Worm (Caenorhabditis elegans) whole organism, L3 larva: Measurements from ENCODE around the gene C27F2.6.
"Not testable (repeated sequence)": the region's sequence is repeated elsewhere in the genome, so short reads cannot be mapped to it uniquely, and the experiment has no call there.

Experiments
- R02D3.7 ChIP-seq: fragments of 150-350 bp; optimal IDR thresholded peaks from 2 replicates; lab custom pipeline; 2014; ENCODE audit warnings: missing biosample characterization, missing genetic modification characterization
- ZK546.5 ChIP-seq: sonication (generic microtip); optimal IDR thresholded peaks from 2 replicates; lab custom pipeline; 2017; ENCODE audit warnings: missing biosample characterization, missing genetic modification characterization
- aly-2 ChIP-seq: fragments of 150-350 bp; optimal IDR thresholded peaks from 2 replicates; lab custom pipeline; 2014; ENCODE audit warnings: missing biosample characterization, missing genetic modification characterization
- ama-1 ChIP-seq: fragments of 150-350 bp; optimal IDR thresholded peaks from 2 replicates; lab custom pipeline; 2018
- ceh-16 ChIP-seq: sonication (generic microtip); optimal IDR thresholded peaks from 2 replicates; lab custom pipeline; 2017; ENCODE audit warnings: missing biosample characterization, missing genetic modification characterization
- ceh-28 ChIP-seq: fragments of 150-350 bp; optimal IDR thresholded peaks from 2 replicates; lab custom pipeline; 2014; ENCODE audit warnings: missing biosample characterization, missing genetic modification reagents, missing genetic modification characterization
- ceh-82 ChIP-seq: fragments of 150-350 bp; optimal IDR thresholded peaks from 2 replicates; lab custom pipeline; 2014; ENCODE audit warnings: missing biosample characterization, missing genetic modification characterization
- ceh-9 ChIP-seq: sonication (generic microtip); optimal IDR thresholded peaks from 2 replicates; lab custom pipeline; 2018; ENCODE audit warnings: missing biosample characterization, missing genetic modification characterization
- daf-12 ChIP-seq: fragments of 150-350 bp; optimal IDR thresholded peaks from 2 replicates; lab custom pipeline; 2014; ENCODE audit warnings: missing biosample characterization, missing genetic modification reagents, missing genetic modification characterization
- egl-27 ChIP-seq: sonication (generic microtip); optimal IDR thresholded peaks from 4 replicates; lab custom pipeline; 2017; ENCODE audit warnings: missing biosample characterization, missing genetic modification reagents, missing genetic modification characterization
- elt-1 ChIP-seq: fragments of 150-350 bp; optimal IDR thresholded peaks from 2 replicates; lab custom pipeline; 2014; ENCODE audit warnings: missing biosample characterization, missing genetic modification characterization
- elt-2 ChIP-seq: sonication (generic microtip); optimal IDR thresholded peaks from 2 replicates; lab custom pipeline; 2016; ENCODE audit warnings: missing genetic modification reagents, mild to moderate bottlenecking, missing genetic modification characterization, missing compliant biosample characterization
- elt-3 ChIP-seq, 3 experiments: fragments of 150-350 bp in 1 of 3; sonication (generic microtip) in 2 of 3; optimal IDR thresholded peaks; 2 replicates in 2 of 3; 4 replicates in 1 of 3; lab custom pipeline; 2014 to 2017; ENCODE audit warnings: missing biosample characterization in 3 of 3, missing genetic modification characterization in 3 of 3
- eor-1 ChIP-seq, 2 experiments: fragments of 150-350 bp; optimal IDR thresholded peaks; 2 replicates each; lab custom pipeline; 2014 to 2018; ENCODE audit warnings: missing biosample characterization in 2 of 2, missing genetic modification characterization in 2 of 2
- fkh-10 ChIP-seq: sonication (generic microtip); optimal IDR thresholded peaks from 2 replicates; lab custom pipeline; 2017; ENCODE audit warnings: missing biosample characterization, missing genetic modification reagents, missing genetic modification characterization
- fkh-2 ChIP-seq: fragments of 150-350 bp; optimal IDR thresholded peaks from 2 replicates; lab custom pipeline; 2014; ENCODE audit warnings: missing biosample characterization, missing genetic modification reagents, missing genetic modification characterization
- lin-15B ChIP-seq: fragments of 150-350 bp; optimal IDR thresholded peaks from 2 replicates; lab custom pipeline; 2014; ENCODE audit warnings: missing biosample characterization, missing genetic modification characterization
- lin-39 ChIP-seq: fragments of 150-350 bp; optimal IDR thresholded peaks from 2 replicates; lab custom pipeline; 2018; ENCODE audit warnings: missing biosample characterization, missing genetic modification reagents, missing genetic modification characterization
- lsy-12 ChIP-seq: sonication (generic microtip); optimal IDR thresholded peaks from 2 replicates; lab custom pipeline; 2016; ENCODE audit warnings: mild to moderate bottlenecking, missing genetic modification characterization, missing compliant biosample characterization
- mdl-1 ChIP-seq: fragments of 150-350 bp; optimal IDR thresholded peaks from 2 replicates; lab custom pipeline; 2014; ENCODE audit warnings: missing biosample characterization, missing genetic modification characterization
- nfya-1 ChIP-seq: sonication (generic microtip); optimal IDR thresholded peaks from 2 replicates; lab custom pipeline; 2017; ENCODE audit warnings: missing genetic modification characterization, mild to moderate bottlenecking, missing compliant biosample characterization, antibody characterized with exemption, moderate library complexity; ENCODE audit not compliant: insufficient read depth
- nhr-23 ChIP-seq: fragments of 150-350 bp; optimal IDR thresholded peaks from 2 replicates; lab custom pipeline; 2014; ENCODE audit warnings: missing biosample characterization, missing genetic modification reagents, missing genetic modification characterization
- nhr-25 ChIP-seq: sonication (generic microtip); optimal IDR thresholded peaks from 2 replicates; lab custom pipeline; 2017; ENCODE audit warnings: missing biosample characterization, missing genetic modification characterization
- nhr-28 ChIP-seq: fragments of 150-350 bp; optimal IDR thresholded peaks from 2 replicates; lab custom pipeline; 2014; ENCODE audit warnings: missing biosample characterization, missing genetic modification characterization
- nhr-43 ChIP-seq: sonication (generic microtip); optimal IDR thresholded peaks from 2 replicates; lab custom pipeline; 2016; ENCODE audit warnings: mild to moderate bottlenecking, missing genetic modification characterization, missing compliant biosample characterization; ENCODE audit not compliant: poor library complexity, severe bottlenecking
- nhr-76 ChIP-seq: fragments of 150-350 bp; sonication (generic microtip); optimal IDR thresholded peaks from 5 replicates; lab custom pipeline; 2014; ENCODE audit warnings: missing biosample characterization, missing genetic modification characterization
- pha-4 ChIP-seq: fragments of 150-350 bp; optimal IDR thresholded peaks from 2 replicates; lab custom pipeline; 2014; ENCODE audit warnings: missing biosample characterization, missing genetic modification reagents, missing genetic modification characterization
- sea-2 ChIP-seq: fragments of 150-350 bp; sonication (generic microtip); optimal IDR thresholded peaks from 4 replicates; lab custom pipeline; 2014; ENCODE audit warnings: missing biosample characterization, missing genetic modification reagents, missing genetic modification characterization
- skn-1 ChIP-seq: fragments of 150-350 bp; optimal IDR thresholded peaks from 2 replicates; lab custom pipeline; 2014; ENCODE audit warnings: missing biosample characterization, missing genetic modification characterization
- tbx-2 ChIP-seq: sonication (generic microtip); optimal IDR thresholded peaks from 2 replicates; lab custom pipeline; 2016; ENCODE audit warnings: mild to moderate bottlenecking, missing genetic modification characterization, missing compliant biosample characterization
- unc-39 ChIP-seq: sonication (generic microtip); optimal IDR thresholded peaks from 4 replicates; lab custom pipeline; 2017; ENCODE audit warnings: missing biosample characterization, missing genetic modification characterization
- unc-62 ChIP-seq: fragments of 150-350 bp; sonication (generic microtip); optimal IDR thresholded peaks from 4 replicates; lab custom pipeline; 2014; ENCODE audit warnings: missing biosample characterization, missing genetic modification reagents, missing genetic modification characterization
- zag-1 ChIP-seq: fragments of 150-350 bp; optimal IDR thresholded peaks from 2 replicates; lab custom pipeline; 2014; ENCODE audit warnings: missing biosample characterization, missing genetic modification characterization
- ztf-11 ChIP-seq: fragments of 150-350 bp; optimal IDR thresholded peaks from 2 replicates; lab custom pipeline; 2014; ENCODE audit warnings: missing biosample characterization, missing genetic modification characterization
- ztf-4 ChIP-seq: fragments of 150-350 bp; optimal IDR thresholded peaks from 2 replicates; lab custom pipeline; 2014; ENCODE audit warnings: missing biosample characterization, missing genetic modification characterization

The C27F2.6 gene

ce11 chrIII:4980367-4980766 is at the start of gene C27F2.6:
Gene C27F2.6, minus strand, starts transcription at chrIII:4980467.
- not testable (repeated sequence) for TF ChIP-seq ztf-4, ZK546.5, fkh-2 (tag; lab: Kevin White, UChicago)

ce11 chrIII:5027219-5027618 is 47.0 kb upstream of the C27F2.6 start:
- TF ChIP-seq elt-1 (tag; lab: Kevin White, UChicago) (no peak), lsy-12 (tag; lab: Kevin White, UChicago) (no peak), zag-1 (no peak), lin-39 (tag; lab: Kevin White, UChicago) (no peak), ama-1 (lab: Kevin White, UChicago) (no peak), nhr-76 (no peak), skn-1 (tag; lab: Kevin White, UChicago) (no peak), ceh-16 (tag; lab: Kevin White, UChicago) (no peak), egl-27 (tag; lab: Kevin White, UChicago) (no peak), unc-62 (no peak), ceh-28 (tag; lab: Kevin White, UChicago) (no peak), fkh-2 (tag; lab: Kevin White, UChicago) (no peak), unc-39 (tag; lab: Kevin White, UChicago) (no peak), ceh-82 (no peak)

ce11 chrIII:5026366-5026765 is 46.1 kb upstream of the C27F2.6 start:
- TF ChIP-seq nhr-25 (tag; lab: Kevin White, UChicago) (no peak), daf-12 (tag; lab: Kevin White, UChicago) (no peak), nhr-28 (tag; lab: Kevin White, UChicago) (no peak), lin-39 (tag; lab: Kevin White, UChicago) (no peak), lin-15B (no peak), nhr-76 (no peak), unc-62 (no peak), elt-3 (tag; optimal IDR thresholded peaks at IDR 0.05; lab: Kevin White, UChicago) (no peak)

ce11 chrIII:5025136-5025629 is 44.9 kb upstream of the C27F2.6 start:
- no peak for TF ChIP-seq ceh-28 (tag; lab: Kevin White, UChicago)
- no peak for TF ChIP-seq aly-2 (tag; lab: Kevin White, UChicago)
- no peak for TF ChIP-seq ZK546.5 (tag; lab: Kevin White, UChicago)
- no peak for TF ChIP-seq skn-1 (tag; lab: Kevin White, UChicago)
- no peak for TF ChIP-seq unc-62
- peak; percentile 86 for TF ChIP-seq nhr-43 (tag; lab: Kevin White, UChicago)
- no peak for TF ChIP-seq lin-15B
- peak; percentile 16 for TF ChIP-seq nhr-23 (tag; lab: Kevin White, UChicago)
- TF ChIP-seq lin-39 (tag; lab: Kevin White, UChicago) = no peak
- TF ChIP-seq mdl-1 = no peak
- TF ChIP-seq eor-1 (tag; optimal IDR thresholded peaks at IDR 0.05; lab: Kevin White, UChicago) = no peak
- TF ChIP-seq pha-4 (tag; lab: Kevin White, UChicago) = peak; percentile 71
- TF ChIP-seq ama-1 (lab: Kevin White, UChicago) = peak; percentile 98
- TF ChIP-seq fkh-10 = no peak
- TF ChIP-seq egl-27 (tag; lab: Kevin White, UChicago) = no peak
- TF ChIP-seq ceh-9 (tag; lab: Kevin White, UChicago) = no peak
- no peak for TF ChIP-seq sea-2
- TF ChIP-seq elt-2 (tag; lab: Kevin White, UChicago) = peak; percentile 30
- no peak for TF ChIP-seq elt-1 (tag; lab: Kevin White, UChicago)
- no peak for TF ChIP-seq ztf-11
- no peak for TF ChIP-seq unc-39 (tag; lab: Kevin White, UChicago)
- peak; percentile 16 for TF ChIP-seq tbx-2 (tag; lab: Kevin White, UChicago)
- no peak for TF ChIP-seq R02D3.7 (tag; lab: Kevin White, UChicago)
- TF ChIP-seq nfya-1 = peak; percentile 12
- peak; percentile 68 for TF ChIP-seq nhr-25 (tag; lab: Kevin White, UChicago)
- TF ChIP-seq nhr-28 (tag; lab: Kevin White, UChicago) = no peak
- peak; percentile 46 for TF ChIP-seq lsy-12 (tag; lab: Kevin White, UChicago)
